Fruit fly (Drosophila melanogaster): ENCODE data around the gene chm.

The chm gene

dm6 chr2L:7437325-7437707 lies 25.1 kb downstream of the chm start, which contains the start of gene CG5973 (continued):
- TF ChIP-seq Atf6 (GFP tag; IDR thresholded peaks at IDR 0.05): 0 out of 2 replicates have a peak, but pooled peaks have one; percentile 13
- peak; percentile 25; the same call in 1 of the 3 replicates for TF ChIP-seq CG34224 (GFP tag; IDR thresholded peaks at IDR 0.05; ENCODE audit: partially characterized antibody)
- TF ChIP-seq vfl (GFP tag; optimal IDR thresholded peaks at IDR 0.05): no peak
- no peak for TF ChIP-seq CG10959 (GFP tag; IDR thresholded peaks at IDR 0.05)
- peak; percentile 23; the same call in 1 of the 2 replicates for TF ChIP-seq vvl (GFP tag; IDR thresholded peaks at IDR 0.05)

dm6 chr2L:7438505-7438904 lies 26.3 kb downstream of the chm start:
- TF ChIP-seq stc (GFP tag; IDR thresholded peaks at IDR 0.05) (no peak), sens (GFP tag) (peak; percentile 60), Xrp1 (GFP tag; IDR thresholded peaks at IDR 0.05) (0 out of 2 replicates have a peak, but pooled peaks have one; percentile 20), vvl (GFP tag; IDR thresholded peaks at IDR 0.05) (peak; percentile 78), gem (tag; optimal IDR thresholded peaks at IDR 0.05) (peak; percentile 19), ATbp (GFP tag; optimal IDR thresholded peaks at IDR 0.05) (peak; percentile 14), Med (GFP tag) (peak; percentile 60), luna (GFP tag; optimal IDR thresholded peaks at IDR 0.05) (no peak), CG31441 (GFP tag; IDR thresholded peaks at IDR 0.05) (0 out of 2 replicates have a peak, but pooled peaks have one; percentile 21), H15 (GFP tag; IDR thresholded peaks at IDR 0.05) (no peak), crp (GFP tag; optimal IDR thresholded peaks at IDR 0.05) (no peak), sima (GFP tag; optimal IDR thresholded peaks at IDR 0.05) (no peak), CG15269 (tag; optimal IDR thresholded peaks at IDR 0.05) (no peak), CG17359 (tag; optimal IDR thresholded peaks at IDR 0.05) (no peak), h (optimal IDR thresholded peaks at IDR 0.05) (no peak), CG11504 (tag; optimal IDR thresholded peaks at IDR 0.05) (peak; percentile 32), grau (tag; optimal IDR thresholded peaks at IDR 0.05) (peak; percentile 50), so (GFP tag; IDR thresholded peaks at IDR 0.05) (no peak)

- TF ChIP-seq CG2712 (tag; optimal IDR thresholded peaks at IDR 0.05): no peak
- peak; percentile 5 for TF ChIP-seq CG3407 (GFP tag; optimal IDR thresholded peaks at IDR 0.05)
- TF ChIP-seq Med (GFP tag): peak; percentile 37
- TF ChIP-seq sens (GFP tag): peak; percentile 59
- peak; percentile 9 for TF ChIP-seq ATbp (GFP tag; optimal IDR thresholded peaks at IDR 0.05)
- peak; percentile 24 for TF ChIP-seq oc (tag; optimal IDR thresholded peaks at IDR 0.05)
Observed at dm6 chr2L:7440458-7441018, 28.3 kb downstream of the chm start.

dm6 chr2L:7442106-7442505 lies 29.9 kb downstream of the chm start:
- TF ChIP-seq CG13894 (tag; optimal IDR thresholded peaks at IDR 0.05) (peak; percentile 43), Elba2 (GFP tag; optimal IDR thresholded peaks at IDR 0.05) (no peak), CrebB (tag; optimal IDR thresholded peaks at IDR 0.05) (no peak), lbe (GFP tag; optimal IDR thresholded peaks at IDR 0.05) (no peak), Mes4 (GFP tag; optimal IDR thresholded peaks at IDR 0.05) (no peak), vfl (GFP tag; optimal IDR thresholded peaks at IDR 0.05) (no peak), vvl (GFP tag; IDR thresholded peaks at IDR 0.05) (peak; percentile 85), chinmo (GFP tag; IDR thresholded peaks at IDR 0.05; ENCODE audit: partially characterized antibody) (peak; percentile 74; the same call in 1 of the 4 replicates), sima (GFP tag; optimal IDR thresholded peaks at IDR 0.05) (no peak), sim (GFP tag; IDR thresholded peaks at IDR 0.05) (no peak), CG32532 (GFP tag; IDR thresholded peaks at IDR 0.05) (no peak), ato (GFP tag; IDR thresholded peaks at IDR 0.05; ENCODE audit: partially characterized antibody) (no peak), HmgD (GFP tag; optimal IDR thresholded peaks at IDR 0.05) (no peak), abd-A (tag; optimal IDR thresholded peaks at IDR 0.05) (peak; percentile 77), oc (tag; optimal IDR thresholded peaks at IDR 0.05) (peak; percentile 5), sd (tag; optimal IDR thresholded peaks at IDR 0.05) (peak; percentile 70), Dek (tag; optimal IDR thresholded peaks at IDR 0.05) (no peak)

All from whole organism, embryonic.